Fruit fly (Drosophila melanogaster): ENCODE measurements around the gene CG15160.

DNA sequence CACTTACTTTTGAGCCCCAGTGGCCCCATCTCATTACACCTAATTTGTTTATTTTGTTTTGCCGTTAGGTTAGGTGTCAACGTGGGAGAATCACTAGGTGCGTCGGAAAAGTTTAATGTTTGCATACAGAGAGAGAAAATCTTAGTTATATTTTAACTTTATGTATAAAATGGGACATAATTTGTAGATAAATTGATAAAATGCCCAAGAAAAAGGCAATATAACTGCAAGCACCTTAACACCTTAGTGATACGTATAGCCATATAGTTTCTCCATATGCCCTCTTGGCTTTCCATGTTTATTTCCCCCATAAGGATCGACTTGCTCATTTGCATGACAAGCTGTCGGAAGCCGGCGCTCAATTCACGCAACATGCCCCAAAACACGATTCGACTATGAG is 48.3 kb downstream of the CG15160 start:
- TF ChIP-seq CG11617 (GFP tag; optimal IDR thresholded peaks at IDR 0.05): no peak
- no peak for TF ChIP-seq Hr96 (GFP tag; optimal IDR thresholded peaks at IDR 0.05)

Measured in whole organism, adult.